Fruit fly (Drosophila melanogaster): ENCODE results near the gene Nha1.

Gene Nha1

dm6 chr2L:6841349-6841748, 28.8 kb downstream of the Nha1 start (continued):
- TF ChIP-seq GATAe (GFP tag; conservative IDR thresholded peaks at IDR 0.05) (no peak), Bgb (GFP tag; IDR thresholded peaks at IDR 0.05; ENCODE audit: partially characterized antibody) (no peak), crp (GFP tag; optimal IDR thresholded peaks at IDR 0.05) (peak in 1 of 2 experiments; percentile 3), CG32767 (GFP tag; IDR thresholded peaks at IDR 0.05) (peak; percentile 55; the same call in 1 of the 2 replicates), phol (tag; optimal IDR thresholded peaks at IDR 0.05) (peak; percentile 83), CG6813 (GFP tag; optimal IDR thresholded peaks at IDR 0.05) (peak; percentile 71), sima (GFP tag; optimal IDR thresholded peaks at IDR 0.05) (no peak), CG17359 (tag; optimal IDR thresholded peaks at IDR 0.05) (peak; percentile 70), jing (GFP tag; optimal IDR thresholded peaks at IDR 0.05) (peak; percentile 71), h (optimal IDR thresholded peaks at IDR 0.05) (no peak), stc (GFP tag; IDR thresholded peaks at IDR 0.05) (peak; percentile 52; the same call in 1 of the 2 replicates), al (GFP tag; IDR thresholded peaks at IDR 0.05) (no peak), CG30431 (GFP tag; optimal IDR thresholded peaks at IDR 0.05) (peak; percentile 70), trh (GFP tag; optimal IDR thresholded peaks at IDR 0.05) (peak; percentile 5), CG7963 (GFP tag; IDR thresholded peaks at IDR 0.05; ENCODE audit: partially characterized antibody) (no peak), slou (GFP tag; optimal IDR thresholded peaks at IDR 0.05) (peak; percentile 57), sisA (GFP tag; IDR thresholded peaks at IDR 0.05) (peak; percentile 71), CG6272 (GFP tag; IDR thresholded peaks at IDR 0.05) (peak; percentile 68), Dll (GFP tag; IDR thresholded peaks at IDR 0.05; ENCODE audit: partially characterized antibody) (no peak), CG15269 (tag; optimal IDR thresholded peaks at IDR 0.05) (no peak), org-1 (GFP tag; optimal IDR thresholded peaks at IDR 0.05) (peak; percentile 42), lab (GFP tag; optimal IDR thresholded peaks at IDR 0.05) (peak; percentile 43), CG12219 (GFP tag; optimal IDR thresholded peaks at IDR 0.05) (peak; percentile 69), CG2202 (tag; optimal IDR thresholded peaks at IDR 0.05) (peak; percentile 79), CG6689 (GFP tag; IDR thresholded peaks at IDR 0.05) (peak; percentile 76), B-H2 (GFP tag; optimal IDR thresholded peaks at IDR 0.05) (no peak), Opbp (GFP tag; IDR thresholded peaks at IDR 0.05; ENCODE audit: partially characterized antibody) (no peak), CG4820 (GFP tag; optimal IDR thresholded peaks at IDR 0.05) (peak; percentile 85), emc (GFP tag; optimal IDR thresholded peaks at IDR 0.05) (no peak), Chrac-16 (GFP tag; optimal IDR thresholded peaks at IDR 0.05) (peak; percentile 71), CG42726 (GFP tag; IDR thresholded peaks at IDR 0.05; ENCODE audit: partially characterized antibody) (no peak), nmo (GFP tag; optimal IDR thresholded peaks at IDR 0.05) (peak; percentile 83), gfzf (GFP tag; optimal IDR thresholded peaks at IDR 0.05) (no peak), sens-2 (GFP tag; IDR thresholded peaks at IDR 0.05) (peak; percentile 95), CG3838 (GFP tag; optimal IDR thresholded peaks at IDR 0.05) (peak; percentile 37), CG1024 (GFP tag; IDR thresholded peaks at IDR 0.05) (peak; percentile 80), E2f2 (GFP tag; IDR thresholded peaks at IDR 0.05) (peak; percentile 20; the same call in 1 of the 2 replicates), dimm (GFP tag; IDR thresholded peaks at IDR 0.05) (peak; percentile 44; the same call in 1 of the 2 replicates), zen2 (GFP tag; IDR thresholded peaks at IDR 0.05; ENCODE audit: partially characterized antibody) (no peak), Dad (GFP tag; optimal IDR thresholded peaks at IDR 0.05) (peak; percentile 64), ara (GFP tag; IDR thresholded peaks at IDR 0.05) (peak; percentile 91), CG6765 (GFP tag; optimal IDR thresholded peaks at IDR 0.05) (no peak), HmgD (GFP tag; optimal IDR thresholded peaks at IDR 0.05) (no peak), CG11085 (GFP tag; IDR thresholded peaks at IDR 0.05) (0 out of 2 replicates have a peak, but pooled peaks have one; percentile 15), Xbp1 (GFP tag; optimal IDR thresholded peaks at IDR 0.05) (peak; percentile 73), CG13894 (tag; optimal IDR thresholded peaks at IDR 0.05) (no peak), CG12391 (tag; optimal IDR thresholded peaks at IDR 0.05) (peak; percentile 74), ind (GFP tag; optimal IDR thresholded peaks at IDR 0.05) (peak; percentile 50), Jarid2 (GFP tag; optimal IDR thresholded peaks at IDR 0.05) (peak; percentile 44), CG9876 (GFP tag; optimal IDR thresholded peaks at IDR 0.05) (peak; percentile 48), CG14667 (GFP tag; IDR thresholded peaks at IDR 0.05) (peak; percentile 72)
